Worm (Caenorhabditis elegans) whole organism, L4 larva: ENCODE results near the gene saps-1.

Source experiments
- D1046.2 ChIP-seq: fragments of 200-800 bp; sonication (Bioruptor generic); IDR thresholded peaks from 2 replicates; pipeline ENCODE4 v1.3.6; 2022; ENCODE audit warnings: missing genetic modification characterization, missing compliant biosample characterization
- ZK546.5 ChIP-seq, 2 experiments: sonication (generic microtip); optimal IDR thresholded peaks; 2 replicates each; lab custom pipeline; 2017; ENCODE audit warnings: missing biosample characterization in 2 of 2, missing genetic modification characterization in 2 of 2
- ama-1 ChIP-seq: fragments of 150-350 bp; optimal IDR thresholded peaks from 2 replicates; lab custom pipeline; 2014; ENCODE audit warnings: inconsistent platforms, mixed read lengths
- ceh-82 ChIP-seq: sonication (generic microtip); optimal IDR thresholded peaks from 2 replicates; lab custom pipeline; 2017; ENCODE audit warnings: missing biosample characterization, missing genetic modification characterization
- lsy-2 ChIP-seq, 2 experiments: fragments of 150-350 bp in 1 of 2; sonication (generic microtip) in 1 of 2; optimal IDR thresholded peaks; 2 replicates each; lab custom pipeline; 2014 to 2017; ENCODE audit warnings: missing biosample characterization in 2 of 2, missing genetic modification characterization in 2 of 2
- mdl-1 ChIP-seq, 2 experiments: fragments of 150-350 bp in 1 of 2; sonication (generic microtip) in 1 of 2; optimal IDR thresholded peaks; 2 replicates each; lab custom pipeline; 2014 to 2017; ENCODE audit warnings: missing biosample characterization in 2 of 2, missing genetic modification characterization in 2 of 2
- tra-1 ChIP-seq: fragments of 200-800 bp; sonication (Bioruptor generic); IDR thresholded peaks from 2 replicates; pipeline ENCODE4 v1.3.6; 2022; ENCODE audit warnings: missing genetic modification reagents, missing genetic modification characterization, missing compliant biosample characterization
- unc-62 ChIP-seq, 3 experiments: fragments of 150-350 bp in 1 of 3; sonication (generic microtip); optimal IDR thresholded peaks in 2 of 3; peaks in 1 of 3; 1 replicate in 1 of 3; 2 replicates in 2 of 3; lab custom pipeline; 2014 to 2017; ENCODE audit warnings: missing biosample characterization in 3 of 3, missing genetic modification characterization in 3 of 3, missing genetic modification reagents in 3 of 3, missing genotype in 1 of 3

ce11 chrII:11261173-11261572 is 36.3 kb upstream of the saps-1 start, which contains the start of gene T05B9.1:
- TF ChIP-seq tra-1 (GFP tag; lab: Robert Waterston, UW) (no peak), ama-1 (lab: Kevin White, UChicago) (no peak), ZK546.5 (tag; optimal IDR thresholded peaks at IDR 0.05; lab: Kevin White, UChicago) (no peak), ceh-82 (tag; lab: Kevin White, UChicago) (no peak), lsy-2 (tag; optimal IDR thresholded peaks at IDR 0.05; lab: Kevin White, UChicago) (no peak), unc-62 (GFP tag; optimal IDR thresholded peaks at IDR 0.05 in 1 of 2; lab: Kevin White, UChicago) (no peak), unc-62 (tag; optimal IDR thresholded peaks at IDR 0.05; lab: Kevin White, UChicago) (no peak), mdl-1 (tag; optimal IDR thresholded peaks at IDR 0.05; lab: Kevin White, UChicago) (no peak), D1046.2 (no peak)
